Worm (Caenorhabditis elegans): ENCODE data around the gene acs-22.

Gene acs-22

ce11 chrX:8953011-8953410 is 22.0 kb downstream of the acs-22 start (continued):
- TF ChIP-seq grh-1 (GFP tag; IDR thresholded peaks at IDR 0.05) (no peak), nhr-76 (tag; optimal IDR thresholded peaks at IDR 0.05) (no peak)

- no peak for TF ChIP-seq ztf-4 (tag; optimal IDR thresholded peaks at IDR 0.05)
- no peak for TF ChIP-seq nhr-77 (tag; optimal IDR thresholded peaks at IDR 0.05)
- no peak for TF ChIP-seq nhr-47 (tag; optimal IDR thresholded peaks at IDR 0.05)
- TF ChIP-seq pag-3 (tag; optimal IDR thresholded peaks at IDR 0.05; ENCODE audit: borderline replicate concordance, insufficient read depth): no peak
- TF ChIP-seq dsc-1 (tag; optimal IDR thresholded peaks at IDR 0.05): no peak
- TF ChIP-seq ztf-11 (tag; optimal IDR thresholded peaks at IDR 0.05): no peak
These were observed 24.8 kb downstream of the acs-22 start for ce11 chrX:8955808-8956207.

ce11 chrX:8957974-8958373 is 27.0 kb downstream of the acs-22 start:
- TF ChIP-seq nhr-77 (tag; optimal IDR thresholded peaks at IDR 0.05) (no peak), F16B12.6 (tag; optimal IDR thresholded peaks at IDR 0.05) (no peak), dsc-1 (tag; optimal IDR thresholded peaks at IDR 0.05) (peak; percentile 51), fkh-8 (tag; optimal IDR thresholded peaks at IDR 0.05) (peak; percentile 57), ama-1 (optimal IDR thresholded peaks at IDR 0.05) (no peak), egl-13 (tag; optimal IDR thresholded peaks at IDR 0.05) (peak; percentile 12), rnt-1 (tag; optimal IDR thresholded peaks at IDR 0.05) (no peak), nhr-47 (tag; optimal IDR thresholded peaks at IDR 0.05) (peak; percentile 51), unc-98 (GFP tag; IDR thresholded peaks at IDR 0.05) (no peak), nhr-71 (tag; optimal IDR thresholded peaks at IDR 0.05) (peak; percentile 22), unc-62 (GFP tag; optimal IDR thresholded peaks at IDR 0.05) (no peak)

DNA sequence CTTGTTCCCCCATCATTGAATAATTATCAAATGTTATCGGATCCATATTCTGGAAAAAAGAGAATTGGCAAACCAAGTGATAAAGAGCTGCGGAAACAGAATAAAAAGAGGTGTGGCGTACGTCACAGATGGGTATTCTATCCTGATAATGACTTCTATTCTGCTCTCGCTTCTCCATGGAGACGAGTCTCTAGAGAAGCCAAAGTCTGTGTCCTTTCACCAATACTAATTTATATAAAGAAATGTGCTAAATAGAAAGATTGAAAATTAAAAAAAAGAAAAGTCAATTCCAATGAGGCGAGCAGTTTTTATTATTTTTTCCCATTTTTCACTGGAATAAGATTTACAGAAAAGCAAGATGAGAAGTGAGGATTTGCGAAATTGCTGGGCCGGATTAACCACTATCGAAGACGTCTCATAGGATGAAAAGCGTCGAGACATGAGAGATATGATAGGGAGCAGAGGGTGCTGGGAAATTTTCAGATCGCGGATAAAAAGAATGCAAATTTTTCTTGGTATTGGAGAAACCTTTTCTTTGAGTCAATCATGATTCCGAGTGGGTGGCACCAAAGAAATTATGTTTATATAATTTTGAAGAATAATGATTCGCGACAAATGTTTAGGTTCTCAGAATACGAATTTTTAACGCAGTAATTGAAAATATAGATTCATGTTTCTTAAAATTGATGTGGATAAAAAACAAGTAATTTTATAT is 30.3 kb downstream of the acs-22 start, which contains the start of gene aexr-3:
TSS of gene aexr-3 (minus strand) at position 51 of the 715 bp plus-strand sequence.
- no peak for TF ChIP-seq Y116A8C.19 (tag; optimal IDR thresholded peaks at IDR 0.05; ENCODE audit: borderline replicate concordance)
- TF ChIP-seq dsc-1 (tag; optimal IDR thresholded peaks at IDR 0.05): peak; percentile 94
- TF ChIP-seq lin-35 (GFP tag; optimal IDR thresholded peaks at IDR 0.05): no peak
- no peak for TF ChIP-seq pqm-1 (tag; optimal IDR thresholded peaks at IDR 0.05)
- TF ChIP-seq unc-130 (tag; optimal IDR thresholded peaks at IDR 0.05): no peak
- no peak for TF ChIP-seq ceh-63 (GFP tag; optimal IDR thresholded peaks at IDR 0.05)
- no peak for TF ChIP-seq nhr-12 (tag; optimal IDR thresholded peaks at IDR 0.05)
- TF ChIP-seq zip-4 (GFP tag; optimal IDR thresholded peaks at IDR 0.05): no peak
- no peak for TF ChIP-seq efl-3 (GFP tag; optimal IDR thresholded peaks at IDR 0.05)
- no peak for TF ChIP-seq egl-27 (tag; optimal IDR thresholded peaks at IDR 0.05)
- TF ChIP-seq nhr-20 (tag; optimal IDR thresholded peaks at IDR 0.05): no peak
- TF ChIP-seq hpl-2 (GFP tag; optimal IDR thresholded peaks at IDR 0.05): no peak
- no peak for TF ChIP-seq fkh-4 (tag; optimal IDR thresholded peaks at IDR 0.05; ENCODE audit: borderline replicate concordance)
- no peak for TF ChIP-seq ceh-90 (tag; optimal IDR thresholded peaks at IDR 0.05)
- TF ChIP-seq egl-13 (tag; optimal IDR thresholded peaks at IDR 0.05): no peak
- peak; percentile 85 for TF ChIP-seq fkh-8 (tag; optimal IDR thresholded peaks at IDR 0.05)
- TF ChIP-seq blmp-1 (tag; optimal IDR thresholded peaks at IDR 0.05): no peak
- peak; percentile 8 for TF ChIP-seq swsn-7 (tag; optimal IDR thresholded peaks at IDR 0.05)
- TF ChIP-seq nhr-84 (tag; optimal IDR thresholded peaks at IDR 0.05): no peak
- no peak for TF ChIP-seq aly-2 (tag; optimal IDR thresholded peaks at IDR 0.05)
- TF ChIP-seq mef-2 (tag; optimal IDR thresholded peaks at IDR 0.05): no peak
- no peak for TF ChIP-seq fos-1 (tag; optimal IDR thresholded peaks at IDR 0.05)
- no peak for TF ChIP-seq efl-1 (optimal IDR thresholded peaks at IDR 0.05)
- no peak for TF ChIP-seq efl-1 (GFP tag; optimal IDR thresholded peaks at IDR 0.05 in 1 of 2)
- TF ChIP-seq elt-3 (tag; optimal IDR thresholded peaks at IDR 0.05): no peak
- no peak for TF ChIP-seq lin-14 (GFP tag; optimal IDR thresholded peaks at IDR 0.05)
- no peak for TF ChIP-seq lin-39 (tag; optimal IDR thresholded peaks at IDR 0.05)
- TF ChIP-seq ama-1 (optimal IDR thresholded peaks at IDR 0.05): no peak
- TF ChIP-seq lin-13 (GFP tag; optimal IDR thresholded peaks at IDR 0.05): no peak
- no peak for TF ChIP-seq hlh-4 (tag; optimal IDR thresholded peaks at IDR 0.05)
- no peak for TF ChIP-seq mab-9 (GFP tag; IDR thresholded peaks at IDR 0.05)
- peak; percentile 69 for TF ChIP-seq nhr-71 (tag; optimal IDR thresholded peaks at IDR 0.05)
- peak; percentile 59 for TF ChIP-seq sox-4 (tag; optimal IDR thresholded peaks at IDR 0.05)
- TF ChIP-seq sup-37 (GFP tag; optimal IDR thresholded peaks at IDR 0.05): no peak
- TF ChIP-seq unc-86 (tag; optimal IDR thresholded peaks at IDR 0.05): no peak
